Worm (Caenorhabditis elegans) whole organism, mixed stage, embryonic: ENCODE data around the gene F35G2.1.

Experiments used
- lsy-2 ChIP-seq: fragments of 150-350 bp; optimal IDR thresholded peaks from 2 replicates; lab custom pipeline; 2014; ENCODE audit warnings: missing biosample characterization, missing genetic modification characterization
- mep-1 ChIP-seq: fragments of 150-350 bp; optimal IDR thresholded peaks from 2 replicates; lab custom pipeline; 2017; ENCODE audit warnings: missing biosample characterization, missing genetic modification reagents, missing genetic modification characterization, inconsistent platforms
- nhr-12 ChIP-seq: fragments of 150-350 bp; optimal IDR thresholded peaks from 2 replicates; lab custom pipeline; 2014; ENCODE audit warnings: missing biosample characterization, missing genetic modification characterization
- nhr-76 ChIP-seq: sonication (generic microtip); optimal IDR thresholded peaks from 2 replicates; lab custom pipeline; 2017; ENCODE audit warnings: missing biosample characterization, missing genetic modification characterization
- unc-62 ChIP-seq: fragments of 150-350 bp; optimal IDR thresholded peaks from 2 replicates; lab custom pipeline; 2014; ENCODE audit warnings: missing biosample characterization, missing genetic modification reagents, missing genetic modification characterization

DNA sequence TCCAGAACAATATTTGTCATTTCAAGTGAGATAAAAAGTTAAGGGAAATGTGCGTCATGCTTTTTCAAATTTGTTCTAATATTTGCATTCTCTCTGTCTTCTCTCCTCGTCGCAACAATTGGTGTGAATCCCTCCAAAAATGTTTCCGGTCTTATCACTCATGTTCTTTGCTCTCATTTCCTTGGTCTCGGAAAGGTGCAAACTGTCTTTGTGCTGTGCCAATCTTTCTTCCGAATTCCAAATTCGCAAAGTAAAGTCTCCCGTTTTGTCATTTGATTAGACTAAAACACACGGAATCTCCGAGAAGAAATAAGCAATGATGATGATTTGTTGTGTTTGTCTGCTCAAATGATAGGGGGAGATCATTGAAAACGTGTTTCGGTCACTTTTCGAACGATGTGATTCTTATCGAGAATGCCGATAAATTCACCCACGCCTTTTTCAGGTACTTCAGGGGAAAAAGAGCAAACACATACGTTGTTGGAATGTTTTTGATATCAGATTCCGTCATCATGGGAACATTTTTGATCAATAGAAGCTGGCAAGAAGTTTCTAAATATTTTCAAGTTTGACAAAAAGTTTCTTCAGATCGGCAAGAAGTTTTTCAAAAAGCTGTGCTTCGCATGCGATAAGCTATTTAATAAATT, 37.5 kb upstream of the F35G2.1 start:
- TF ChIP-seq unc-62 (GFP tag; lab: Kevin White, UChicago) (no peak), mep-1 (tag; lab: Kevin White, UChicago) (no peak), nhr-12 (tag; lab: Kevin White, UChicago) (no peak), lsy-2 (no peak), nhr-76 (no peak)
